Worm (Caenorhabditis elegans) whole organism, L1 larva: ENCODE data around the gene str-261.
"Not testable (repeated sequence)": the region's sequence is repeated elsewhere in the genome, so short reads cannot be mapped to it uniquely, and the experiment has no call there.

Experiments used
- C04F5.9 ChIP-seq: sonication (generic microtip); optimal IDR thresholded peaks from 2 replicates; lab custom pipeline; 2016; ENCODE audit warnings: missing genetic modification characterization, missing compliant biosample characterization
- C16A3.4 ChIP-seq: fragments of 150-350 bp; optimal IDR thresholded peaks from 2 replicates; lab custom pipeline; 2014; ENCODE audit warnings: missing biosample characterization, missing genetic modification characterization
- aha-1 ChIP-seq: fragments of 150-350 bp; optimal IDR thresholded peaks from 2 replicates; lab custom pipeline; 2014; ENCODE audit warnings: missing biosample characterization, missing genetic modification characterization
- aly-2 ChIP-seq: fragments of 150-350 bp; optimal IDR thresholded peaks from 2 replicates; lab custom pipeline; 2014; ENCODE audit warnings: missing biosample characterization, missing genetic modification characterization
- ama-1 ChIP-seq: fragments of 150-350 bp; optimal IDR thresholded peaks from 2 replicates; lab custom pipeline; 2014
- ceh-8 ChIP-seq: fragments of 200-800 bp; sonication (Bioruptor generic); optimal IDR thresholded peaks from 2 replicates; lab custom pipeline; 2018; ENCODE audit warnings: mild to moderate bottlenecking, missing genetic modification characterization, moderate library complexity, missing compliant biosample characterization
- ceh-90 ChIP-seq: sonication (generic microtip); optimal IDR thresholded peaks from 2 replicates; lab custom pipeline; 2016; ENCODE audit warnings: missing genetic modification characterization, missing compliant biosample characterization
- ces-1 ChIP-seq: fragments of 150-350 bp; optimal IDR thresholded peaks from 2 replicates; lab custom pipeline; 2014; ENCODE audit warnings: missing biosample characterization, missing genetic modification reagents, missing genetic modification characterization
- dpl-1 ChIP-seq, 3 experiments: fragments of 150-350 bp in 2 of 3; sonication (generic microtip) in 1 of 3; optimal IDR thresholded peaks; 2 replicates each; lab custom pipeline; 2014 to 2017; ENCODE audit warnings: missing biosample characterization in 3 of 3, missing genetic modification characterization in 3 of 3, missing genetic modification reagents in 3 of 3
- dsc-1 ChIP-seq: sonication (generic microtip); optimal IDR thresholded peaks from 2 replicates; lab custom pipeline; 2016; ENCODE audit warnings: mild to moderate bottlenecking, missing genetic modification characterization, missing compliant biosample characterization
- efl-1 ChIP-seq, 4 experiments: fragments of 150-350 bp; optimal IDR thresholded peaks in 3 of 4; peaks in 1 of 4; 1 replicate in 1 of 4; 2 replicates in 3 of 4; lab custom pipeline; 2014; ENCODE audit warnings: missing biosample characterization in 2 of 4, missing genetic modification characterization in 2 of 4, missing genetic modification reagents in 2 of 4
- egl-27 ChIP-seq, 2 experiments: fragments of 150-350 bp in 1 of 2; sonication (generic microtip); optimal IDR thresholded peaks; 3 replicates each; lab custom pipeline; 2017 to 2018; ENCODE audit warnings: missing biosample characterization in 2 of 2, missing genetic modification characterization in 2 of 2, missing genetic modification reagents in 2 of 2
- elt-2 ChIP-seq: sonication (generic microtip); optimal IDR thresholded peaks from 2 replicates; lab custom pipeline; 2016; ENCODE audit warnings: missing genetic modification characterization, mild to moderate bottlenecking, inconsistent platforms, missing compliant biosample characterization, missing genetic modification reagents
- elt-3 ChIP-seq, 6 experiments: fragments of 150-350 bp in 1 of 6; sonication (generic microtip); optimal IDR thresholded peaks; 2 replicates each; lab custom pipeline; 2017 to 2018; ENCODE audit warnings: missing biosample characterization in 6 of 6, missing genetic modification characterization in 6 of 6, inconsistent platforms in 1 of 6
- fkh-4 ChIP-seq: sonication (generic microtip); optimal IDR thresholded peaks from 2 replicates; lab custom pipeline; 2016; ENCODE audit warnings: missing compliant biosample characterization, missing genetic modification characterization, borderline replicate concordance
- irx-1 ChIP-seq: sonication (generic microtip); optimal IDR thresholded peaks from 2 replicates; lab custom pipeline; 2016; ENCODE audit warnings: missing genetic modification characterization, missing compliant biosample characterization
- isw-1 ChIP-seq: fragments of 200-800 bp; sonication (Bioruptor generic); IDR thresholded peaks from 2 replicates; pipeline ENCODE4 v1.3.6; 2022; ENCODE audit warnings: missing genetic modification characterization, missing compliant biosample characterization
- jun-1 ChIP-seq: fragments of 150-350 bp; optimal IDR thresholded peaks from 2 replicates; lab custom pipeline; 2014; ENCODE audit warnings: missing biosample characterization, missing genetic modification reagents, missing genetic modification characterization
- lin-15B ChIP-seq: fragments of 150-350 bp; sonication (generic microtip); optimal IDR thresholded peaks from 3 replicates; lab custom pipeline; 2014; ENCODE audit warnings: missing biosample characterization, missing genetic modification characterization
- lin-35 ChIP-seq, 2 experiments: fragments of 150-350 bp; optimal IDR thresholded peaks; 2 replicates each; lab custom pipeline; 2014; ENCODE audit warnings: missing biosample characterization in 2 of 2, missing genetic modification characterization in 2 of 2, missing genetic modification reagents in 2 of 2
- lir-3 ChIP-seq: sonication (generic microtip); optimal IDR thresholded peaks from 2 replicates; lab custom pipeline; 2016; ENCODE audit warnings: mild to moderate bottlenecking, missing genetic modification characterization, moderate library complexity, missing compliant biosample characterization; ENCODE audit not compliant: poor library complexity
- lsy-2 ChIP-seq, 2 experiments: fragments of 150-350 bp; optimal IDR thresholded peaks; 2 replicates each; lab custom pipeline; 2014; ENCODE audit warnings: missing biosample characterization in 2 of 2, missing genetic modification characterization in 2 of 2
- mdl-1 ChIP-seq, 2 experiments: fragments of 150-350 bp; optimal IDR thresholded peaks; 2 replicates each; lab custom pipeline; 2014 to 2017; ENCODE audit warnings: missing biosample characterization in 2 of 2, missing genetic modification characterization in 2 of 2, inconsistent platforms in 1 of 2
- nhr-19 ChIP-seq: fragments of 200-800 bp; sonication (Bioruptor generic); conservative IDR thresholded peaks from 2 replicates; pipeline ENCODE4 v1.3.6; 2022; ENCODE audit warnings: missing genetic modification characterization, missing compliant biosample characterization
- nhr-20 ChIP-seq: sonication (generic microtip); optimal IDR thresholded peaks from 2 replicates; lab custom pipeline; 2016; ENCODE audit warnings: mild to moderate bottlenecking, missing genetic modification characterization, missing compliant biosample characterization
- nhr-28 ChIP-seq: fragments of 150-350 bp; optimal IDR thresholded peaks from 2 replicates; lab custom pipeline; 2014; ENCODE audit warnings: missing biosample characterization, missing genetic modification characterization
- nhr-71 ChIP-seq: sonication (generic microtip); optimal IDR thresholded peaks from 2 replicates; lab custom pipeline; 2016; ENCODE audit warnings: mild to moderate bottlenecking, missing genetic modification characterization, moderate library complexity, missing compliant biosample characterization
- nhr-76 ChIP-seq: sonication (generic microtip); optimal IDR thresholded peaks from 2 replicates; lab custom pipeline; 2017; ENCODE audit warnings: missing biosample characterization, missing genetic modification characterization
- nhr-90 ChIP-seq: sonication (generic microtip); optimal IDR thresholded peaks from 2 replicates; lab custom pipeline; 2016; ENCODE audit warnings: mild to moderate bottlenecking, missing genetic modification characterization, missing compliant biosample characterization; ENCODE audit not compliant: poor library complexity
- pax-3 ChIP-seq: fragments of 200-800 bp; sonication (Bioruptor generic); optimal IDR thresholded peaks from 2 replicates; lab custom pipeline; 2018; ENCODE audit warnings: mild to moderate bottlenecking, missing genetic modification characterization, moderate library complexity, missing compliant biosample characterization
- pqm-1 ChIP-seq: sonication (generic microtip); optimal IDR thresholded peaks from 3 replicates; lab custom pipeline; 2017; ENCODE audit warnings: missing biosample characterization, missing genetic modification characterization
- sox-4 ChIP-seq: sonication (generic microtip); optimal IDR thresholded peaks from 2 replicates; lab custom pipeline; 2016; ENCODE audit warnings: missing genetic modification characterization, missing compliant biosample characterization
- tbx-2 ChIP-seq: sonication (generic microtip); optimal IDR thresholded peaks from 2 replicates; lab custom pipeline; 2016; ENCODE audit warnings: missing genetic modification characterization, missing compliant biosample characterization
- tlp-1 ChIP-seq: fragments of 150-350 bp; optimal IDR thresholded peaks from 2 replicates; lab custom pipeline; 2014; ENCODE audit warnings: missing biosample characterization, missing genetic modification characterization
- unc-30 ChIP-seq: sonication (generic microtip); optimal IDR thresholded peaks from 2 replicates; lab custom pipeline; 2017; ENCODE audit warnings: missing biosample characterization, missing genetic modification characterization
- unc-86 ChIP-seq: sonication (generic microtip); optimal IDR thresholded peaks from 2 replicates; lab custom pipeline; 2016; ENCODE audit warnings: missing genetic modification characterization, missing compliant biosample characterization
- ztf-4 ChIP-seq: fragments of 150-350 bp; optimal IDR thresholded peaks from 2 replicates; lab custom pipeline; 2014; ENCODE audit warnings: missing biosample characterization, missing genetic modification characterization

The str-261 gene

DNA sequence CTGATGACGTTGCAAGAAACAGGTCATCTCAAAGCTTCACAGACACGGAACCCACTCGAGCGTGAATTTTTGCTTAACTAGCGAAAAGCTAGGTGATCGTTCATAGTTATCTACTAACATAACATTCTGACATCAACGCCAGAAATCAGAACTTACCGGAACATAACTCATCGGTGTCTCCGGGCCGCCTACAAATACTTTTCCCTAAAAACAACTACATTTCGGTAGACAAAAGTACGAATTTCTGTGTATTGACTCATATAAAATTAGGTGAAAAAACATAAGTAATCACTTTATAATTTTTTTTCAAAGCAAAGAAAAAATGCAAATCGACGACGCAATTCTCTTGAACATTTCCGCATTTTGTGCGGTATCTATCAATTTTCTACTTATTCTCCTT, at the start of gene str-261:
TSS of gene str-261 (plus strand) at position 301 of the 400 bp plus-strand sequence.
- no peak for TF ChIP-seq ama-1 (lab: Kevin White, UChicago)
- TF ChIP-seq nhr-28 (tag; lab: Kevin White, UChicago), result no peak
- no peak for TF ChIP-seq efl-1 (optimal IDR thresholded peaks at IDR 0.05; lab: Kevin White, UChicago)
- TF ChIP-seq efl-1 (GFP tag; optimal IDR thresholded peaks at IDR 0.05 in 1 of 2; lab: Kevin White, UChicago), result peak in 1 of 2 experiments; percentile 13

DNA sequence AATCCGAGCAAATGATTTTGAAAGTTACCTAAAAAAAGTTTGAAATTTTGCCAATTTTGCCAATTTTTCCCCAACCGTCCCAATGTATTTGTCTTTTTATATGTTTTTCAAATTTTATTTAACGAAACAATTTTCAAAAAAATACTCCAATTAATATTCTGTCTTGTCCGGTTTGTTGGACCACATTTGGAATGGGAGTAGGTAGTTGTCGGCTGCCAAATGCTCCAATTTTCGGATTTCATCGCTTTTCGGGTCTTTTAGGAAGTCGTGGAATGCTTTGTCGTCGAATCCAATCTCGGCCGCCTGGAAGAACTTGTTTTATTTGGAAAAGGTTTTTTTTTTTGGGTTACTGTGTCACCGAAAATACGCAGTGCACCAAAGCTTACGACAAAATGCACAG, 49.2 kb upstream of the str-261 start:
- no peak for TF ChIP-seq ztf-4
- no peak for TF ChIP-seq nhr-71
- no peak for TF ChIP-seq unc-86 (tag; lab: Kevin White, UChicago)
- no peak for TF ChIP-seq nhr-28 (tag; lab: Kevin White, UChicago)
- TF ChIP-seq ces-1, result no peak
- TF ChIP-seq lir-3 (tag; lab: Kevin White, UChicago), result no peak
- no peak for TF ChIP-seq irx-1 (tag; lab: Kevin White, UChicago)
- no peak for TF ChIP-seq C04F5.9 (tag; lab: Kevin White, UChicago)
- no peak for TF ChIP-seq elt-3 (tag; optimal IDR thresholded peaks at IDR 0.05; lab: Kevin White, UChicago)
- TF ChIP-seq nhr-76 (tag; lab: Kevin White, UChicago), result no peak
- TF ChIP-seq ceh-90 (tag; lab: Kevin White, UChicago), result no peak
- TF ChIP-seq nhr-20 (tag; lab: Kevin White, UChicago), result no peak
- TF ChIP-seq lin-15B (tag; lab: Kevin White, UChicago), result no peak
- TF ChIP-seq egl-27 (tag; optimal IDR thresholded peaks at IDR 0.05; lab: Kevin White, UChicago), result no peak
- no peak for TF ChIP-seq aha-1 (tag; lab: Kevin White, UChicago)
- no peak for TF ChIP-seq pax-3 (tag; lab: Kevin White, UChicago)

DNA sequence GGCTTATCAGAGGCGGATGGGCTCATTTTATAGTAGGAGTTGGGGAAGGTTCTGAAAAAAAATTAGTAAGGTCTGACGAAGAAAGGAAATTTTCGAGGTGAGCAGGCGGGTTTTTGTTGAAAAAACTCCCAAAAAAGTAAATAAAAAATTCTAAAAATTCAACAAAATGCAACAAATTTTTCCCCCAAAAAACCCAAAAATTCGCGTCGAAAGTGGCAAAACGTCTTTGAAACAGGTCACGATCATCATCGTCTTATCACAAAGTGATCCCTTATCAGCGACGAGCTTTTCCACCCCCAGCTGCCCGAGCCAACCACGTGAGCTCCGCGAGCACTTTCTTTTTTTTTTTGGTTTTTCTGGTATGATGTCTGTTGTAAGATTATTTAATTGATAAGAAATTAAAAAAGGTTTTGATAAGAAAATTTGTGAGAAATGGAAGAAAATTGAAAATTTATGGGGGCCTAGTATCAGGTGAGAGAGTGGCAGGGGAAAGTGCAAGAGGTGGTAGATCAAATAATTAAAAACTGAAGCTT, 47.7 kb upstream of the str-261 start, which contains the start of gene Y48A6B.7:
TSS of gene Y48A6B.7 (minus strand) at position 51 of the 533 bp plus-strand sequence.
- TF ChIP-seq lin-35 (GFP tag; optimal IDR thresholded peaks at IDR 0.05; lab: Kevin White, UChicago) (peak in 1 of 2 experiments; percentile 51), tbx-2 (no peak), elt-2 (tag; lab: Kevin White, UChicago) (peak; percentile 98), nhr-71 (peak; percentile 51), efl-1 (optimal IDR thresholded peaks at IDR 0.05; lab: Kevin White, UChicago) (no peak), efl-1 (GFP tag; optimal IDR thresholded peaks at IDR 0.05 in 1 of 2; lab: Kevin White, UChicago) (peak in 1 of 2 experiments; percentile 88), jun-1 (peak; percentile 32), lsy-2 (tag; optimal IDR thresholded peaks at IDR 0.05; lab: Kevin White, UChicago) (peak in 1 of 2 experiments; percentile 24), pqm-1 (tag; lab: Kevin White, UChicago) (peak; percentile 81), fkh-4 (tag; lab: Kevin White, UChicago) (no peak), nhr-19 (GFP tag; lab: Robert Waterston, UW) (no peak), nhr-90 (tag; lab: Kevin White, UChicago) (peak; percentile 60), isw-1 (no peak), tlp-1 (tag; lab: Kevin White, UChicago) (peak; percentile 0), sox-4 (no peak), dsc-1 (tag; lab: Kevin White, UChicago) (no peak), aly-2 (no peak), C16A3.4 (tag; lab: Kevin White, UChicago) (no peak), nhr-20 (tag; lab: Kevin White, UChicago) (peak; percentile 14), mdl-1 (tag; optimal IDR thresholded peaks at IDR 0.05; lab: Kevin White, UChicago) (peak in 1 of 2 experiments; percentile 74), irx-1 (tag; lab: Kevin White, UChicago) (no peak), nhr-28 (tag; lab: Kevin White, UChicago) (no peak), dpl-1 (GFP tag; optimal IDR thresholded peaks at IDR 0.05; lab: Kevin White, UChicago) (no peak)

DNA sequence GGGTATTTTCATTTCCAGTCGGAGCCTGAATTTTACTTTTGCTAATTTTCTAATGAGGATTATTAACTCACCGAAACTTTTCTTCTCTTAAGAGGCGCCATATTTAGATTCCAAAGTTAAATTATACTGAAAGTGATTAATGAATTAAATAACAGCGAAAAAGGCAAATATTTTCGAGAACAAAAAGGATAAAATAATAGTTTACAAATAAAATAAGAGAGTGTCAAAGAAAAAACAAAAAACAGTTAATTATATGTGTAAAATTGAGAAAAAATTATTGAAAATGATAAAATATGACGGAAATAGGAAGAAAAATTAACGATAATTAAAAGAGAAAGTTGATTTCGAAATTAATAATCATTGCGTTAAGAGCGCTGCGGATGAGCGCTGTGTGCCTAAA, 45.0 kb upstream of the str-261 start, which contains the start of gene Y48A6B.8:
TSS of gene Y48A6B.8 (minus strand) at position 101 of the 400 bp plus-strand sequence.
- not testable (repeated sequence) for TF ChIP-seq elt-2 (tag; lab: Kevin White, UChicago); ceh-8 (GFP tag; lab: Kevin White, UChicago); unc-30 (tag; lab: Kevin White, UChicago)
